Fruit fly (Drosophila melanogaster) whole organism, embryonic: ENCODE measurements around the gene Srp14.

ENCODE experiments used
- CG11695 ChIP-seq: fragments of 200-800 bp; sonication (Bioruptor generic); IDR thresholded peaks from 3 replicates; pipeline ENCODE4 v1.3.6; 2022; ENCODE audit warnings: missing biosample characterization, missing genetic modification characterization
- CG13287 ChIP-seq: fragments of 200-800 bp; sonication (Bioruptor generic); IDR thresholded peaks from 2 replicates; pipeline ENCODE4 v1.3.6; 2022; ENCODE audit warnings: missing biosample characterization, missing genetic modification characterization; ENCODE audit not compliant: partially characterized antibody
- CG32767 ChIP-seq: fragments of 200-800 bp; sonication (Bioruptor generic); IDR thresholded peaks from 2 replicates; pipeline ENCODE4 v1.3.6; 2022; ENCODE audit warnings: missing biosample characterization, missing genetic modification characterization
- CG33213 ChIP-seq: fragments of 200-800 bp; sonication (Bioruptor generic); optimal IDR thresholded peaks from 3 replicates; lab custom pipeline; 2016; ENCODE audit warnings: missing biosample characterization, missing genetic modification characterization
- CG9876 ChIP-seq: fragments of 200-800 bp; sonication (Bioruptor generic); optimal IDR thresholded peaks from 2 replicates; lab custom pipeline; 2016; ENCODE audit warnings: missing biosample characterization, missing genetic modification characterization
- croc ChIP-seq: fragments of 200-800 bp; sonication (Bioruptor generic); conservative IDR thresholded peaks from 3 replicates; pipeline ENCODE4 v1.3.6; 2022; ENCODE audit warnings: missing biosample characterization, missing genetic modification characterization
- sna ChIP-seq: fragments of 200-800 bp; sonication (Bioruptor generic); IDR thresholded peaks from 2 replicates; pipeline ENCODE4 v1.3.6; 2022; ENCODE audit warnings: missing biosample characterization, missing genetic modification characterization; ENCODE audit not compliant: partially characterized antibody
- stc ChIP-seq: fragments of 200-800 bp; sonication (Bioruptor generic); IDR thresholded peaks from 2 replicates; pipeline ENCODE4 v1.3.6; 2022; ENCODE audit warnings: missing biosample characterization, missing genetic modification characterization

- TF ChIP-seq croc (GFP tag; lab: Robert Waterston, UW) (no peak), CG13287 (GFP tag; lab: Robert Waterston, UW) (no peak; the same call in none of the 2 replicates), CG11695 (GFP tag; lab: Robert Waterston, UW) (no peak), stc (no peak), CG9876 (GFP tag; lab: Kevin White, UChicago) (no peak), sna (GFP tag; lab: Robert Waterston, UW) (peak; percentile 51; the same call in 1 of the 2 replicates), CG32767 (GFP tag; lab: Robert Waterston, UW) (no peak), CG33213 (GFP tag; lab: Kevin White, UChicago) (no peak)
Observed at dm6 chr3R:20560668-20561226, 19.2 kb upstream of the Srp14 start, which contains the start of gene CG5191.
